In the genomic region with DNA sequence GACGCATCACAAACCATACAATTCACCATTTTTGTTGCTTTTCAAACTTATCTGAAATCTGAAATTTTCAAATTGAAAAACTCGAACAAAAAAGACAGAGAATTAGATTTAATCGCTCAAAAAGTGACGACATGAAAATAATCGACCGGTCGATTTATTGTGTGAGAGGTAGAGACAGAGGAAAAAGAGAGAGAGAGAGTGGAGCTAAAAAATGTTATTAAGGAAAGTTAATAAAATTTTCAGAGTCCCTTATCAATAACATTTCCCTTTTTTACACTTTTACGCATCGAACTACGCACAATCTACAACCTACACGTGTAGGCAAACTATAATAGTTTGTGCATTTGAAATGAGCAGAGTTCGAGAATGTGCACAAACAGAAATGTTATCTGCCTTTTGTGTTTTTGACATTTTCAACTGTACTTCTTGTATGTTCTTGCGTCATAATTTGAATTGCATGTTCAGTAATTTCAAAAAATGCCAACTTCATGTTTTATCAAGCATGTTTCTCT, we compare ENCODE assay signal across 5 worm cellular contexts.
TF ChIP-seq lines count a peak whose summit lies in the region.

A gene (minus strand): TSS at position 51 of the 512 bp plus-strand sequence.

TF ChIP-seq in whole organism, L2 larva, 48 proteins besides CTCF, POLR2A, EP300 and RAD21:
- no peak for TF ChIP-seq ceh-82 (tag; optimal IDR thresholded peaks at IDR 0.05; lab: Kevin White, UChicago)
- TF ChIP-seq lsy-2 (tag; optimal IDR thresholded peaks at IDR 0.05; lab: Kevin White, UChicago), result no peak
- peak; percentile 27 for TF ChIP-seq sma-9 (GFP tag; optimal IDR thresholded peaks at IDR 0.05; lab: Kevin White, UChicago)
- no peak for TF ChIP-seq sma-9 (tag; optimal IDR thresholded peaks at IDR 0.05; lab: Kevin White, UChicago)
- TF ChIP-seq F13H6.1 (tag; optimal IDR thresholded peaks at IDR 0.05; lab: Kevin White, UChicago), result no peak
- TF ChIP-seq fos-1 (tag; optimal IDR thresholded peaks at IDR 0.05; lab: Kevin White, UChicago), result peak; percentile 13
- TF ChIP-seq mdl-1 (tag; optimal IDR thresholded peaks at IDR 0.05; lab: Kevin White, UChicago), result no peak
- no peak for TF ChIP-seq elt-1 (tag; optimal IDR thresholded peaks at IDR 0.05; lab: Kevin White, UChicago)

TF ChIP-seq in whole organism, L3 larva, 47 proteins besides CTCF, POLR2A, EP300 and RAD21:
- TF ChIP-seq ama-1 (optimal IDR thresholded peaks at IDR 0.05; lab: Kevin White, UChicago) (no peak), nfya-1 (tag; optimal IDR thresholded peaks at IDR 0.05; lab: Kevin White, UChicago; ENCODE audit: insufficient read depth) (no peak), lin-15B (tag; optimal IDR thresholded peaks at IDR 0.05; lab: Kevin White, UChicago) (no peak), R02D3.7 (tag; optimal IDR thresholded peaks at IDR 0.05; lab: Kevin White, UChicago) (no peak), jun-1 (tag; optimal IDR thresholded peaks at IDR 0.05; lab: Kevin White, UChicago) (no peak), ztf-4 (tag; optimal IDR thresholded peaks at IDR 0.05; lab: Kevin White, UChicago) (no peak), pha-4 (tag; optimal IDR thresholded peaks at IDR 0.05; lab: Kevin White, UChicago) (no peak), snpc-4 (tag; optimal IDR thresholded peaks at IDR 0.05; lab: Kevin White, UChicago) (no peak), pqm-1 (tag; optimal IDR thresholded peaks at IDR 0.05; lab: Kevin White, UChicago) (peak; percentile 33), nhr-76 (tag; optimal IDR thresholded peaks at IDR 0.05; lab: Kevin White, UChicago) (no peak), tbx-2 (tag; optimal IDR thresholded peaks at IDR 0.05; lab: Kevin White, UChicago) (no peak), mdl-1 (tag; optimal IDR thresholded peaks at IDR 0.05; lab: Kevin White, UChicago) (no peak), elt-2 (tag; optimal IDR thresholded peaks at IDR 0.05; lab: Kevin White, UChicago) (peak; percentile 70), ceh-82 (tag; optimal IDR thresholded peaks at IDR 0.05; lab: Kevin White, UChicago) (no peak), ceh-9 (tag; optimal IDR thresholded peaks at IDR 0.05; lab: Kevin White, UChicago) (no peak)

TF ChIP-seq in whole organism, L4 larva, 104 proteins besides CTCF, POLR2A, EP300 and RAD21 (continues in another document):
- TF ChIP-seq ceh-44 (GFP tag; IDR thresholded peaks at IDR 0.05; lab: Robert Waterston, UW) (no peak), lin-39 (tag; optimal IDR thresholded peaks at IDR 0.05; lab: Kevin White, UChicago) (no peak), Y75B8A.6 (GFP tag; IDR thresholded peaks at IDR 0.05; lab: Robert Waterston, UW) (no peak), mdt-29 (GFP tag; IDR thresholded peaks at IDR 0.05; lab: Robert Waterston, UW) (no peak), hmg-1.1 (GFP tag; IDR thresholded peaks at IDR 0.05; lab: Robert Waterston, UW) (no peak), R02D3.7 (tag; optimal IDR thresholded peaks at IDR 0.05; lab: Kevin White, UChicago) (no peak), lin-29 (GFP tag; IDR thresholded peaks at IDR 0.05; lab: Robert Waterston, UW) (no peak), T26A8.4 (GFP tag; IDR thresholded peaks at IDR 0.05; lab: Robert Waterston, UW) (no peak), ama-1 (optimal IDR thresholded peaks at IDR 0.05; lab: Kevin White, UChicago) (no peak), Y48G9A.11 (GFP tag; IDR thresholded peaks at IDR 0.05; lab: Robert Waterston, UW) (no peak), attf-4 (tag; optimal IDR thresholded peaks at IDR 0.05; lab: Kevin White, UChicago) (no peak), madf-5 (GFP tag; IDR thresholded peaks at IDR 0.05; lab: Robert Waterston, UW) (no peak), daf-8 (GFP tag; IDR thresholded peaks at IDR 0.05; lab: Robert Waterston, UW) (no peak), ztf-11 (tag; optimal IDR thresholded peaks at IDR 0.05; lab: Kevin White, UChicago) (no peak), dmd-8 (GFP tag; IDR thresholded peaks at IDR 0.05; lab: Robert Waterston, UW) (no peak), madf-9 (GFP tag; conservative IDR thresholded peaks at IDR 0.05; lab: Robert Waterston, UW) (no peak), zip-11 (GFP tag; IDR thresholded peaks at IDR 0.05; lab: Robert Waterston, UW) (no peak), vab-7 (GFP tag; IDR thresholded peaks at IDR 0.05; lab: Robert Waterston, UW) (no peak), lsy-2 (tag; optimal IDR thresholded peaks at IDR 0.05; lab: Kevin White, UChicago) (peak in 1 of 2 experiments; percentile 19), ceh-28 (tag; optimal IDR thresholded peaks at IDR 0.05; lab: Kevin White, UChicago) (no peak), lin-13 (GFP tag; optimal IDR thresholded peaks at IDR 0.05; lab: Kevin White, UChicago) (no peak), nhr-237 (tag; optimal IDR thresholded peaks at IDR 0.05; lab: Kevin White, UChicago) (no peak), nhr-28 (tag; optimal IDR thresholded peaks at IDR 0.05; lab: Kevin White, UChicago) (peak; percentile 96), zfp-3 (GFP tag; conservative IDR thresholded peaks at IDR 0.05; lab: Robert Waterston, UW) (no peak)

TF ChIP-seq in whole organism, mixed stage, embryonic, 35 proteins besides CTCF, POLR2A, EP300 and RAD21:
- TF ChIP-seq nhr-28 (tag; optimal IDR thresholded peaks at IDR 0.05; lab: Kevin White, UChicago), result no peak
- no peak for TF ChIP-seq unc-39 (tag; optimal IDR thresholded peaks at IDR 0.05; lab: Kevin White, UChicago)
- peak; percentile 22 for TF ChIP-seq zip-8 (tag; optimal IDR thresholded peaks at IDR 0.05; lab: Kevin White, UChicago)
- TF ChIP-seq pha-4 (tag; optimal IDR thresholded peaks at IDR 0.05; lab: Kevin White, UChicago), result no peak
- TF ChIP-seq ceh-39 (tag; optimal IDR thresholded peaks at IDR 0.05; lab: Kevin White, UChicago), result no peak
TF ChIP-seq in whole organism, mixed stage, embryonic: peak in this region for 1.

TF ChIP-seq in whole organism, young adult, 124 proteins besides CTCF, POLR2A, EP300 and RAD21:
- no peak for TF ChIP-seq K11D2.4 (GFP tag; IDR thresholded peaks at IDR 0.05; lab: Robert Waterston, UW)
- TF ChIP-seq nhr-80 (tag; optimal IDR thresholded peaks at IDR 0.05; lab: Kevin White, UChicago), result peak; percentile 3
- no peak for TF ChIP-seq F55B11.4 (tag; optimal IDR thresholded peaks at IDR 0.05; lab: Kevin White, UChicago; ENCODE audit: borderline replicate concordance, insufficient read depth)
